5 worm cellular contexts compared by ENCODE assay signal in the genomic region with DNA sequence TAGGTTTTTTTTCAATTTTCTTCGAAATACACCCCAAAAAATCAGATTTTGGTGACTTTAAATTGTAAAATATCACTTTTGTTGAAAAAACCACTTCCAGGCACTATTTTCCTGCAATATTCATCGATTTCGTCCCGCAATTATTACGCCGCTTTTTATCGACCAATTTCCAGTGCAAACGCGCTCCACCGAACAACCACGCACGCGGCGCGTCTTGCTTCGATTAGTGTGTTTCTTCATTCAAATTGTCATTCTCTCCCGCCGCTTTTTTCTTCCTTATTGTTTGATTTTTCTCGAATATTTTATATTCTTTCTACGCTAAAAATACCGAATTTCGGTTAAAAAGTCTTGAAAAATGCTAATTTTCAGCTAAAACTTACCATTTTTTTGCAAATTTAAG.
TF ChIP-seq lines count a peak whose summit lies in the region.

No protein-coding gene starts in this region.

TF ChIP-seq in whole organism, L1 larva, 84 proteins besides CTCF, POLR2A, EP300 and RAD21 (continues in another document):
- peak; percentile 42 for TF ChIP-seq snpc-4 (tag; optimal IDR thresholded peaks at IDR 0.05; lab: Kevin White, UChicago)
- TF ChIP-seq C16A3.4 (tag; optimal IDR thresholded peaks at IDR 0.05; lab: Kevin White, UChicago) = peak; percentile 82
- TF ChIP-seq swsn-7 (tag; optimal IDR thresholded peaks at IDR 0.05; lab: Kevin White, UChicago) = peak; percentile 38
- peak; percentile 6 for TF ChIP-seq unc-86 (tag; optimal IDR thresholded peaks at IDR 0.05; lab: Kevin White, UChicago)
- TF ChIP-seq unc-98 (GFP tag; IDR thresholded peaks at IDR 0.05; lab: Robert Waterston, UW) = no peak; the same call in 1 of the 2 replicates
- peak; percentile 72 for TF ChIP-seq vab-15 (tag; optimal IDR thresholded peaks at IDR 0.05; lab: Kevin White, UChicago)
- peak; percentile 40 for TF ChIP-seq lin-13 (GFP tag; optimal IDR thresholded peaks at IDR 0.05; lab: Kevin White, UChicago)
- TF ChIP-seq isw-1 (GFP tag; IDR thresholded peaks at IDR 0.05; lab: Robert Waterston, UW) = peak; percentile 41; the same call in 1 of the 2 replicates
- TF ChIP-seq grh-1 (GFP tag; IDR thresholded peaks at IDR 0.05; lab: Robert Waterston, UW) = no peak
- peak; percentile 65 for TF ChIP-seq blmp-1 (tag; optimal IDR thresholded peaks at IDR 0.05; lab: Kevin White, UChicago)
- no peak for TF ChIP-seq zag-1 (tag; optimal IDR thresholded peaks at IDR 0.05; lab: Kevin White, UChicago)
- TF ChIP-seq fkh-8 (tag; optimal IDR thresholded peaks at IDR 0.05; lab: Kevin White, UChicago) = peak; percentile 75
- TF ChIP-seq nhr-47 (tag; optimal IDR thresholded peaks at IDR 0.05; lab: Kevin White, UChicago) = peak; percentile 56
- TF ChIP-seq efl-1 (optimal IDR thresholded peaks at IDR 0.05; lab: Kevin White, UChicago) = peak; percentile 52 to 71
- TF ChIP-seq efl-1 (GFP tag; optimal IDR thresholded peaks at IDR 0.05 in 1 of 2; lab: Kevin White, UChicago) = peak; percentile 74 to 96
- no peak for TF ChIP-seq hlh-17 (GFP tag; optimal IDR thresholded peaks at IDR 0.05; lab: Kevin White, UChicago; ENCODE audit: borderline replicate concordance)
- peak; percentile 61 to 90 for TF ChIP-seq lsy-2 (tag; optimal IDR thresholded peaks at IDR 0.05; lab: Kevin White, UChicago)

TF ChIP-seq in whole organism, L3 larva, 47 proteins besides CTCF, POLR2A, EP300 and RAD21 (continues in another document):
- TF ChIP-seq hmg-11 (tag; optimal IDR thresholded peaks at IDR 0.05; lab: Kevin White, UChicago) (peak; percentile 46), elt-1 (tag; optimal IDR thresholded peaks at IDR 0.05; lab: Kevin White, UChicago) (no peak), fos-1 (tag; optimal IDR thresholded peaks at IDR 0.05; lab: Kevin White, UChicago) (no peak), snpc-4 (tag; optimal IDR thresholded peaks at IDR 0.05; lab: Kevin White, UChicago) (peak; percentile 85), fkh-2 (tag; optimal IDR thresholded peaks at IDR 0.05; lab: Kevin White, UChicago) (no peak), sea-2 (GFP tag; optimal IDR thresholded peaks at IDR 0.05; lab: Kevin White, UChicago) (no peak), daf-12 (tag; optimal IDR thresholded peaks at IDR 0.05; lab: Kevin White, UChicago) (no peak), ceh-82 (tag; optimal IDR thresholded peaks at IDR 0.05; lab: Kevin White, UChicago) (no peak), lin-39 (tag; optimal IDR thresholded peaks at IDR 0.05; lab: Kevin White, UChicago) (peak; percentile 94), elt-2 (tag; optimal IDR thresholded peaks at IDR 0.05; lab: Kevin White, UChicago) (peak; percentile 48), nhr-67 (tag; optimal IDR thresholded peaks at IDR 0.05; lab: Kevin White, UChicago) (no peak), lin-15B (tag; optimal IDR thresholded peaks at IDR 0.05; lab: Kevin White, UChicago) (peak; percentile 86), ceh-16 (tag; optimal IDR thresholded peaks at IDR 0.05; lab: Kevin White, UChicago) (no peak), zag-1 (tag; optimal IDR thresholded peaks at IDR 0.05; lab: Kevin White, UChicago) (no peak), tbx-2 (tag; optimal IDR thresholded peaks at IDR 0.05; lab: Kevin White, UChicago) (no peak), pqm-1 (tag; optimal IDR thresholded peaks at IDR 0.05; lab: Kevin White, UChicago) (no peak), ceh-9 (tag; optimal IDR thresholded peaks at IDR 0.05; lab: Kevin White, UChicago) (no peak), nhr-28 (tag; optimal IDR thresholded peaks at IDR 0.05; lab: Kevin White, UChicago) (no peak), egl-5 (tag; optimal IDR thresholded peaks at IDR 0.05; lab: Kevin White, UChicago) (peak; percentile 69)

TF ChIP-seq in whole organism, early embryonic, 17 proteins besides CTCF, POLR2A, EP300 and RAD21:
- no peak for TF ChIP-seq ets-7 (tag; optimal IDR thresholded peaks at IDR 0.05; lab: Kevin White, UChicago)
- peak; percentile 10 for TF ChIP-seq F13C5.2 (tag; optimal IDR thresholded peaks at IDR 0.05; lab: Kevin White, UChicago)
- no peak for TF ChIP-seq B0310.2 (tag; optimal IDR thresholded peaks at IDR 0.05; lab: Kevin White, UChicago)
- TF ChIP-seq hnd-1 (tag; optimal IDR thresholded peaks at IDR 0.05; lab: Kevin White, UChicago) = no peak
- TF ChIP-seq ceh-13 (GFP tag; optimal IDR thresholded peaks at IDR 0.05; lab: Kevin White, UChicago) = no peak
- TF ChIP-seq flt-1 (GFP tag; IDR thresholded peaks at IDR 0.05; lab: Robert Waterston, UW) = 0 out of 2 replicates have a peak, but pooled peaks have one; percentile 32
- TF ChIP-seq ceh-36 (tag; optimal IDR thresholded peaks at IDR 0.05; lab: Kevin White, UChicago) = no peak
- peak; percentile 8 for TF ChIP-seq hmg-4 (GFP tag; optimal IDR thresholded peaks at IDR 0.05; lab: Kevin White, UChicago)
- 0 out of 2 replicates have a peak, but pooled peaks have one; percentile 45 for TF ChIP-seq sea-1 (GFP tag; conservative IDR thresholded peaks at IDR 0.05; lab: Robert Waterston, UW)
- TF ChIP-seq pes-1 (GFP tag; IDR thresholded peaks at IDR 0.05; lab: Robert Waterston, UW) = peak; percentile 26; the same call in 1 of the 2 replicates
- TF ChIP-seq tra-4 (tag; optimal IDR thresholded peaks at IDR 0.05; lab: Kevin White, UChicago) = no peak
- TF ChIP-seq tbx-37 (GFP tag; conservative IDR thresholded peaks at IDR 0.05; lab: Robert Waterston, UW) = no peak
- TF ChIP-seq tbx-11 (GFP tag; IDR thresholded peaks at IDR 0.05; lab: Robert Waterston, UW) = 0 out of 2 replicates have a peak, but pooled peaks have one; percentile 10
- TF ChIP-seq hmbx-1 (tag; optimal IDR thresholded peaks at IDR 0.05; lab: Kevin White, UChicago) = no peak
- TF ChIP-seq aly-1 (tag; optimal IDR thresholded peaks at IDR 0.05; lab: Kevin White, UChicago) = no peak
- no peak for TF ChIP-seq scrt-1 (GFP tag; IDR thresholded peaks at IDR 0.05; lab: Robert Waterston, UW)
- no peak for TF ChIP-seq ama-1 (optimal IDR thresholded peaks at IDR 0.05; lab: Kevin White, UChicago)

TF ChIP-seq in whole organism, midembryonic, 9 proteins besides CTCF, POLR2A, EP300 and RAD21:
- TF ChIP-seq T22C8.4 (GFP tag; IDR thresholded peaks at IDR 0.05; lab: Robert Waterston, UW) (peak; percentile 86), ztf-29 (GFP tag; IDR thresholded peaks at IDR 0.05; lab: Robert Waterston, UW) (no peak), ztf-23 (GFP tag; IDR thresholded peaks at IDR 0.05; lab: Robert Waterston, UW) (peak; percentile 64; the same call in 1 of the 2 replicates), tab-1 (GFP tag; IDR thresholded peaks at IDR 0.05; lab: Robert Waterston, UW) (peak; percentile 55; the same call in 1 of the 2 replicates), flt-1 (GFP tag; IDR thresholded peaks at IDR 0.05; lab: Robert Waterston, UW) (peak; percentile 74)

TF ChIP-seq in whole organism, young adult, 124 proteins besides CTCF, POLR2A, EP300 and RAD21 (continues in another document):
- TF ChIP-seq tbp1 (GFP tag; optimal IDR thresholded peaks at IDR 0.05; lab: Kevin White, UChicago) (peak; percentile 46), B0019.2 (GFP tag; conservative IDR thresholded peaks at IDR 0.05; lab: Robert Waterston, UW) (no peak), dpl-1 (GFP tag; optimal IDR thresholded peaks at IDR 0.05; lab: Kevin White, UChicago) (peak; percentile 8), ama-1 (optimal IDR thresholded peaks at IDR 0.05; lab: Kevin White, UChicago) (no peak), ama-1 (GFP tag; optimal IDR thresholded peaks at IDR 0.05; lab: Kevin White, UChicago) (no peak), Y67H2A.10 (GFP tag; conservative IDR thresholded peaks at IDR 0.05; lab: Robert Waterston, UW) (no peak), lir-1 (GFP tag; conservative IDR thresholded peaks at IDR 0.05; lab: Robert Waterston, UW) (no peak), F23B12.7 (tag; optimal IDR thresholded peaks at IDR 0.05; lab: Kevin White, UChicago; ENCODE audit: insufficient read depth) (peak; percentile 72), B0261.1 (tag; optimal IDR thresholded peaks at IDR 0.05; lab: Kevin White, UChicago) (no peak), lin-35 (GFP tag; optimal IDR thresholded peaks at IDR 0.05; lab: Kevin White, UChicago) (no peak), bed-2 (GFP tag; IDR thresholded peaks at IDR 0.05; lab: Robert Waterston, UW) (no peak), egrh-3 (GFP tag; IDR thresholded peaks at IDR 0.05; lab: Robert Waterston, UW) (no peak), nfya-1 (tag; optimal IDR thresholded peaks at IDR 0.05; lab: Kevin White, UChicago; ENCODE audit: borderline replicate concordance, insufficient read depth) (no peak), ztf-26 (tag; optimal IDR thresholded peaks at IDR 0.05; lab: Kevin White, UChicago) (no peak), let-607 (tag; optimal IDR thresholded peaks at IDR 0.05; lab: Kevin White, UChicago) (no peak), ceh-27 (GFP tag; optimal IDR thresholded peaks at IDR 0.05; lab: Kevin White, UChicago) (peak; percentile 55), D2030.7 (GFP tag; IDR thresholded peaks at IDR 0.05; lab: Robert Waterston, UW) (no peak), F49E8.2 (tag; optimal IDR thresholded peaks at IDR 0.05; lab: Kevin White, UChicago; ENCODE audit: insufficient read depth) (no peak), hlh-12 (tag; optimal IDR thresholded peaks at IDR 0.05; lab: Kevin White, UChicago) (no peak), xnd-1 (tag; optimal IDR thresholded peaks at IDR 0.05; lab: Kevin White, UChicago) (no peak), attf-6 (GFP tag; IDR thresholded peaks at IDR 0.05; lab: Robert Waterston, UW) (no peak), lsl-1 (GFP tag; optimal IDR thresholded peaks at IDR 0.05; lab: Kevin White, UChicago) (peak; percentile 15), tlf-1 (GFP tag; optimal IDR thresholded peaks at IDR 0.05; lab: Kevin White, UChicago) (no peak), snpc-4 (GFP tag; optimal IDR thresholded peaks at IDR 0.05; lab: Kevin White, UChicago) (no peak), snpc-4 (tag; optimal IDR thresholded peaks at IDR 0.05; lab: Kevin White, UChicago) (peak in 2 of 4 experiments; percentile 22 to 67), cebp-1 (GFP tag; IDR thresholded peaks at IDR 0.05; lab: Robert Waterston, UW) (no peak; the same call in 1 of the 2 replicates), cebp-1 (tag; optimal IDR thresholded peaks at IDR 0.05; lab: Kevin White, UChicago) (peak; percentile 70), K11D2.4 (GFP tag; IDR thresholded peaks at IDR 0.05; lab: Robert Waterston, UW) (no peak), let-526 (GFP tag; IDR thresholded peaks at IDR 0.05; lab: Robert Waterston, UW) (no peak), Y95B8A.8 (GFP tag; IDR thresholded peaks at IDR 0.05; lab: Robert Waterston, UW) (no peak), T07F8.4 (tag; optimal IDR thresholded peaks at IDR 0.05; lab: Kevin White, UChicago) (no peak), nhr-80 (tag; optimal IDR thresholded peaks at IDR 0.05; lab: Kevin White, UChicago) (peak; percentile 56), snpc-1.1 (tag; optimal IDR thresholded peaks at IDR 0.05; lab: Kevin White, UChicago; ENCODE audit: insufficient read depth) (no peak), ets-4 (GFP tag; optimal IDR thresholded peaks at IDR 0.05; lab: Kevin White, UChicago) (no peak), F10E7.11 (tag; optimal IDR thresholded peaks at IDR 0.05; lab: Kevin White, UChicago) (no peak), C06A6.2 (GFP tag; conservative IDR thresholded peaks at IDR 0.05; lab: Robert Waterston, UW) (no peak)

Comparison
In these comparisons a context has a peak if more than half of its experiments do, and no peak if none do; other contexts are left out.
1. Of the 8 proteins assayed by ChIP-seq in both whole organism, young adult and whole organism, L1 larva: peak only in whole organism, young adult: none; only in whole organism, L1 larva: lin-35, nhr-90 and unc-130; in both: dpl-1 and efl-1; in neither: 2; mixed calls (peak in some experiments, not most) for 1.